Worm (Caenorhabditis elegans) whole organism, L2 larva: ENCODE results near the gene F44G4.1.

Experiments
- C34F6.9 ChIP-seq: fragments of 150-350 bp; optimal IDR thresholded peaks from 2 replicates; lab custom pipeline; 2014; ENCODE audit warnings: missing biosample characterization, missing genetic modification characterization
- F13H6.1 ChIP-seq: sonication (generic microtip); optimal IDR thresholded peaks from 2 replicates; lab custom pipeline; 2016; ENCODE audit warnings: missing genetic modification characterization, missing compliant biosample characterization
- R02D3.7 ChIP-seq: fragments of 150-350 bp; optimal IDR thresholded peaks from 2 replicates; lab custom pipeline; 2014; ENCODE audit warnings: missing biosample characterization, missing genetic modification characterization
- alr-1 ChIP-seq: fragments of 150-350 bp; optimal IDR thresholded peaks from 2 replicates; lab custom pipeline; 2014; ENCODE audit warnings: missing biosample characterization, missing genetic modification characterization
- aly-2 ChIP-seq: fragments of 150-350 bp; optimal IDR thresholded peaks from 2 replicates; lab custom pipeline; 2014; ENCODE audit warnings: missing biosample characterization, missing genetic modification characterization
- ama-1 ChIP-seq: fragments of 150-350 bp; optimal IDR thresholded peaks from 2 replicates; lab custom pipeline; 2018; ENCODE audit warnings: inconsistent platforms
- blmp-1 ChIP-seq: sonication (generic microtip); optimal IDR thresholded peaks from 2 replicates; lab custom pipeline; 2017; ENCODE audit warnings: missing genetic modification characterization, mild to moderate bottlenecking, missing compliant biosample characterization, antibody characterized with exemption, moderate library complexity; ENCODE audit not compliant: insufficient read depth
- ceh-82 ChIP-seq: fragments of 150-350 bp; optimal IDR thresholded peaks from 2 replicates; lab custom pipeline; 2014; ENCODE audit warnings: missing biosample characterization, missing genetic modification characterization
- crh-2 ChIP-seq: sonication (generic microtip); optimal IDR thresholded peaks from 2 replicates; lab custom pipeline; 2017; ENCODE audit warnings: missing biosample characterization, missing genetic modification characterization
- dmd-4 ChIP-seq: sonication (generic microtip); optimal IDR thresholded peaks from 2 replicates; lab custom pipeline; 2017; ENCODE audit warnings: missing biosample characterization, missing genetic modification characterization
- elt-1 ChIP-seq: fragments of 150-350 bp; optimal IDR thresholded peaks from 2 replicates; lab custom pipeline; 2014; ENCODE audit warnings: missing biosample characterization, missing genetic modification characterization
- elt-3 ChIP-seq: sonication (generic microtip); optimal IDR thresholded peaks from 2 replicates; lab custom pipeline; 2017; ENCODE audit warnings: missing biosample characterization, missing genetic modification characterization
- gmeb-1 ChIP-seq: fragments of 150-350 bp; optimal IDR thresholded peaks from 2 replicates; lab custom pipeline; 2014; ENCODE audit warnings: missing biosample characterization, missing genetic modification characterization
- lin-11 ChIP-seq: fragments of 150-350 bp; sonication (generic microtip); optimal IDR thresholded peaks from 2 replicates; lab custom pipeline; 2014; ENCODE audit warnings: missing biosample characterization, missing genetic modification characterization, inconsistent platforms, mixed read lengths
- lin-13 ChIP-seq: fragments of 150-350 bp; optimal IDR thresholded peaks from 2 replicates; lab custom pipeline; 2014; ENCODE audit warnings: missing biosample characterization, missing genetic modification reagents, missing genetic modification characterization
- lin-39 ChIP-seq: fragments of 150-350 bp; optimal IDR thresholded peaks from 2 replicates; lab custom pipeline; 2014; ENCODE audit warnings: missing biosample characterization, missing genetic modification reagents, missing genetic modification characterization
- mab-5 ChIP-seq: fragments of 150-350 bp; optimal IDR thresholded peaks from 2 replicates; lab custom pipeline; 2014; ENCODE audit warnings: missing biosample characterization, missing genetic modification characterization
- mbf-1 ChIP-seq: sonication (generic microtip); optimal IDR thresholded peaks from 2 replicates; lab custom pipeline; 2017; ENCODE audit warnings: missing biosample characterization, missing genetic modification characterization
- mdl-1 ChIP-seq, 2 experiments: fragments of 150-350 bp in 1 of 2; sonication (generic microtip) in 1 of 2; optimal IDR thresholded peaks; 2 replicates each; lab custom pipeline; 2017; ENCODE audit warnings: missing biosample characterization in 2 of 2, missing genetic modification characterization in 2 of 2
- nhr-11 ChIP-seq: fragments of 150-350 bp; optimal IDR thresholded peaks from 2 replicates; lab custom pipeline; 2014; ENCODE audit warnings: missing biosample characterization, missing genetic modification characterization
- nhr-129 ChIP-seq: fragments of 150-350 bp; optimal IDR thresholded peaks from 2 replicates; lab custom pipeline; 2014; ENCODE audit warnings: missing biosample characterization, missing genetic modification characterization
- nhr-237 ChIP-seq: fragments of 150-350 bp; optimal IDR thresholded peaks from 2 replicates; lab custom pipeline; 2014; ENCODE audit warnings: missing biosample characterization, missing genetic modification characterization
- nhr-25 ChIP-seq: fragments of 150-350 bp; sonication (generic microtip); optimal IDR thresholded peaks from 3 replicates; lab custom pipeline; 2014; ENCODE audit warnings: missing biosample characterization, missing genetic modification characterization
- nhr-6 ChIP-seq: fragments of 150-350 bp; optimal IDR thresholded peaks from 2 replicates; lab custom pipeline; 2014; ENCODE audit warnings: missing biosample characterization, missing genetic modification characterization
- nhr-77 ChIP-seq: fragments of 150-350 bp; optimal IDR thresholded peaks from 2 replicates; lab custom pipeline; 2014; ENCODE audit warnings: missing biosample characterization, missing genetic modification characterization
- peb-1 ChIP-seq: fragments of 150-350 bp; optimal IDR thresholded peaks from 2 replicates; lab custom pipeline; 2014; ENCODE audit warnings: missing biosample characterization, missing genetic modification characterization
- skn-1 ChIP-seq: sonication (generic microtip); optimal IDR thresholded peaks from 2 replicates; lab custom pipeline; 2017; ENCODE audit warnings: missing biosample characterization, missing genetic modification characterization
- sma-3 ChIP-seq: sonication (generic microtip); optimal IDR thresholded peaks from 2 replicates; lab custom pipeline; 2016; ENCODE audit warnings: missing genetic modification reagents, missing genetic modification characterization, missing compliant biosample characterization
- sma-9 ChIP-seq, 2 experiments: fragments of 150-350 bp in 1 of 2; sonication (generic microtip) in 1 of 2; optimal IDR thresholded peaks; 2 replicates each; lab custom pipeline; 2014 to 2016; ENCODE audit warnings: missing genetic modification characterization in 2 of 2, mild to moderate bottlenecking in 1 of 2, missing biosample characterization in 1 of 2, missing compliant biosample characterization in 1 of 2, missing genetic modification reagents in 1 of 2, moderate library complexity in 1 of 2
- snpc-4 ChIP-seq: fragments of 150-350 bp; optimal IDR thresholded peaks from 2 replicates; lab custom pipeline; 2014; ENCODE audit warnings: missing biosample characterization, missing genetic modification characterization
- unc-55 ChIP-seq: fragments of 150-350 bp; sonication (generic microtip); optimal IDR thresholded peaks from 3 replicates; lab custom pipeline; 2014; ENCODE audit warnings: missing biosample characterization, missing genetic modification reagents, missing genetic modification characterization
- unc-62 ChIP-seq: fragments of 150-350 bp; optimal IDR thresholded peaks from 2 replicates; lab custom pipeline; 2014; ENCODE audit warnings: missing biosample characterization, missing genetic modification reagents, missing genetic modification characterization
- ztf-1 ChIP-seq: fragments of 200-800 bp; sonication (Bioruptor generic); conservative IDR thresholded peaks from 2 replicates; pipeline ENCODE4 v1.3.6; 2022; ENCODE audit warnings: missing genetic modification characterization, missing compliant biosample characterization
- ztf-11 ChIP-seq: sonication (generic microtip); optimal IDR thresholded peaks from 2 replicates; lab custom pipeline; 2017; ENCODE audit warnings: missing biosample characterization, missing genetic modification characterization
- ztf-4 ChIP-seq: fragments of 150-350 bp; optimal IDR thresholded peaks from 2 replicates; lab custom pipeline; 2014; ENCODE audit warnings: missing biosample characterization, missing genetic modification characterization

F44G4.1 gene

DNA sequence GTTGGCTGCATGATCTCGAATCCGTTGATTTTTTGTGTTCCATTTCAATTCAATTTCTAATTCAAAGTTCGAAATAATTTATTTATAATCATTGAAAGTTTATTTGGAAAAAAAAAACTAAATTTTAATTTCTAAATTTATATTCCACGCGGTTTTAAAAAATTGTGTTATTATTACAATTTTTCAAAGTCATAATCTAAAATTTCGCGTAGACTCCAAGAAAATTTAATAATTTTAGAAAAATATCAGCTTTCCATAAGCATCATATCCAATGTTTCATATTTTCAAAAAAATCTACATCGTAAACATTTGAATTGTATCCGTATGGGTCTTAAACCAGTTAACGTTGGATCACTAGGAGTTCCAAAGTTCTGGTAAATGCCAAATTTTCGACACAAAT, 5.9 kb downstream of the F44G4.1 start, which contains the start of gene F44G4.5:
F44G4.5 (minus strand) TSS at position 101 of the 400 bp plus-strand sequence.
- TF ChIP-seq elt-3 (no peak), ama-1 (lab: Kevin White, UChicago) (no peak), elt-1 (no peak), ztf-11 (tag; lab: Kevin White, UChicago) (no peak), unc-55 (no peak), nhr-237 (tag; lab: Kevin White, UChicago) (no peak), peb-1 (no peak), skn-1 (tag; lab: Kevin White, UChicago) (no peak), ceh-82 (no peak), mdl-1 (tag; optimal IDR thresholded peaks at IDR 0.05; lab: Kevin White, UChicago) (no peak), gmeb-1 (tag; lab: Kevin White, UChicago) (no peak)

DNA sequence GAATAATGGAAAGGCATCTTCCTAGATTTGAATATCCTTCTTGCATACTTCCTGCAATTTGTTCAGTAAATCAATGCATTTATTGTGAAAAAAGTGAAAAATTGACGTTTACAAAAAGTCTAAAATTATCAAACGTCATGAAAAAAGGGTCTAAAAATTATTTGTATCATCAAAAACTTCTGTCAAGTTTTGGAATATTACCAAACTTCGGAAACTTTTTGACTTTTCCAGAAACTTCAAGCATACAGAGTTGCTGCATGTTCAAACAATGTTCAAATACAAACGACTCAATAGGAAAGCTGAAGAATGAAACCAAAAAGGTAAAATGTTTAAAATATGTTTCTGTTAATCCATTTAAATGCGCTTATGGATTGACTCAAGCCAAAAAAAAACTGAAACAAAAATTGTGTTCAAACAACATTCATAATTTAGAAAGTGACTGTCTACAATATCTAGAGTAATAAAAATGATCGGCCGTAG, 7.3 kb downstream of the F44G4.1 start, which contains the start of gene F44G4.6:
F44G4.6 (minus strand) TSS at position 51 of the 480 bp plus-strand sequence.
- TF ChIP-seq nhr-77 (tag; lab: Kevin White, UChicago) (no peak), snpc-4 (tag; lab: Kevin White, UChicago) (no peak), lin-39 (tag; lab: Kevin White, UChicago) (no peak), blmp-1 (tag; lab: Kevin White, UChicago) (no peak), ama-1 (lab: Kevin White, UChicago) (no peak), lin-11 (tag; lab: Kevin White, UChicago) (no peak), nhr-129 (no peak), alr-1 (tag; lab: Kevin White, UChicago) (no peak), C34F6.9 (tag; lab: Kevin White, UChicago) (no peak), mbf-1 (tag; lab: Kevin White, UChicago) (no peak), nhr-6 (no peak), nhr-11 (tag; lab: Kevin White, UChicago) (no peak), unc-62 (GFP tag; lab: Kevin White, UChicago) (no peak), F13H6.1 (tag; lab: Kevin White, UChicago) (no peak), aly-2 (no peak), sma-3 (GFP tag; lab: Kevin White, UChicago) (no peak), mdl-1 (tag; optimal IDR thresholded peaks at IDR 0.05; lab: Kevin White, UChicago) (no peak), dmd-4 (tag; lab: Kevin White, UChicago) (no peak), sma-9 (GFP tag; optimal IDR thresholded peaks at IDR 0.05; lab: Kevin White, UChicago) (no peak), sma-9 (tag; optimal IDR thresholded peaks at IDR 0.05; lab: Kevin White, UChicago) (no peak), ztf-11 (tag; lab: Kevin White, UChicago) (no peak)

ce11 chrII:9005067-9005466, 10.6 kb downstream of the F44G4.1 start, which contains the start of gene F44G4.7:
F44G4.7 (minus strand) TSS chrII:9005167.
- TF ChIP-seq mdl-1 (tag; optimal IDR thresholded peaks at IDR 0.05; lab: Kevin White, UChicago) (no peak), lin-11 (tag; lab: Kevin White, UChicago) (no peak), nhr-129 (no peak)
- TF ChIP-seq, all 48 proteins: peak for 0

- no peak for TF ChIP-seq nhr-129
- no peak for TF ChIP-seq ztf-4
- no peak for TF ChIP-seq ztf-11 (tag; lab: Kevin White, UChicago)
- TF ChIP-seq ceh-82 = no peak
- no peak for TF ChIP-seq ztf-1 (GFP tag; lab: Robert Waterston, UW)
- no peak for TF ChIP-seq nhr-25 (tag; lab: Kevin White, UChicago)
- no peak for TF ChIP-seq lin-13 (GFP tag; lab: Kevin White, UChicago)
- TF ChIP-seq crh-2 = no peak
- TF ChIP-seq R02D3.7 (tag; lab: Kevin White, UChicago) = no peak
- no peak for TF ChIP-seq blmp-1 (tag; lab: Kevin White, UChicago)
- TF ChIP-seq peb-1 = no peak
- TF ChIP-seq nhr-77 (tag; lab: Kevin White, UChicago) = no peak
- TF ChIP-seq mab-5 (tag; lab: Kevin White, UChicago) = no peak
Observed at ce11 chrII:9007741-9008140, 13.3 kb downstream of the F44G4.1 start.
